Fruit fly (Drosophila melanogaster) whole organism: Measurements from ENCODE around the gene CG42816.

ENCODE experiments used
- EcR ChIP-seq, 2 experiments: fragments of >200 bp; optimal IDR thresholded peaks; 2 replicates each; lab custom pipeline; 2017; ENCODE audit warnings: missing biosample characterization in 2 of 2, missing genetic modification characterization in 2 of 2, missing genetic modification reagents in 2 of 2
- psq ChIP-seq: fragments of >200 bp; optimal IDR thresholded peaks from 2 replicates; lab custom pipeline; 2017

dm6 chr3L:17846982-17847355 is 49.6 kb upstream of the CG42816 start:
- no peak for TF ChIP-seq EcR (GFP tag; optimal IDR thresholded peaks at IDR 0.05; lab: Kevin White, UChicago)
- no peak for TF ChIP-seq psq (lab: Kevin White, UChicago)
